Worm (Caenorhabditis elegans) whole organism, late embryonic: ENCODE results near the gene srw-36.

Source experiments
- ceh-19 ChIP-seq: fragments of 200-800 bp; sonication (Bioruptor generic); optimal IDR thresholded peaks from 2 replicates; lab custom pipeline; 2018; ENCODE audit warnings: mild to moderate bottlenecking, missing genetic modification characterization, missing compliant biosample characterization
- ceh-24 ChIP-seq: sonication (generic microtip); optimal IDR thresholded peaks from 2 replicates; lab custom pipeline; 2016; ENCODE audit warnings: mild to moderate bottlenecking, missing genetic modification characterization, missing compliant biosample characterization
- dmd-4 ChIP-seq: sonication (generic microtip); optimal IDR thresholded peaks from 2 replicates; lab custom pipeline; 2016; ENCODE audit warnings: borderline replicate concordance, missing genetic modification characterization, missing compliant biosample characterization
- dve-1 ChIP-seq: sonication (generic microtip); optimal IDR thresholded peaks from 2 replicates; lab custom pipeline; 2017; ENCODE audit warnings: antibody characterized with exemption, mild to moderate bottlenecking, missing genetic modification characterization, missing compliant biosample characterization
- elt-4 ChIP-seq: sonication (generic microtip); optimal IDR thresholded peaks from 2 replicates; lab custom pipeline; 2016; ENCODE audit warnings: missing genetic modification characterization, missing compliant biosample characterization
- eyg-1 ChIP-seq: sonication (generic microtip); optimal IDR thresholded peaks from 2 replicates; lab custom pipeline; 2016; ENCODE audit warnings: missing genotype, missing genetic modification characterization, missing compliant biosample characterization
- tbx-7 ChIP-seq: sonication (generic microtip); optimal IDR thresholded peaks from 2 replicates; lab custom pipeline; 2016; ENCODE audit warnings: missing genotype, missing genetic modification characterization, missing compliant biosample characterization
- unc-42 ChIP-seq: sonication (generic microtip); optimal IDR thresholded peaks from 2 replicates; lab custom pipeline; 2016; ENCODE audit warnings: missing genotype, missing genetic modification characterization, missing compliant biosample characterization

DNA sequence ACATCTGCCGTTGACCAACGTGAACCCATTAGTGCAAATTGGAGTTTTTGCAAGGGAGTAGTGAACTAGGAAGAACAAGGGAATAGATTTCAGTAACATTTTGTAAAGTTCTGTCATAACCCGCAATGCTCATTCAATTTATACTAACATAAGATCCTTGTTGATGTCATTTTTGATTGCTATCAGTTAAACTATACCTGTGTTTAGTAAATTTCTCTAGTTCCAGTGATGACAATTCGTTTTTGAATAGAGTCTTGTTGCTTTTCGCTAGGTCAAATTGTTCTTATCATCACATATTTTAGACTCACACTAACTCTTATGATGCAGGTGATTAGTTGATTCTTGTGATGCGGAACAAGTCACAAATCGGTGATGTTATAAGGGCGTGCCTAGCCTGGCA is 23.6 kb downstream of the srw-36 start, which contains the start of gene clec-9:
- TF ChIP-seq dve-1 (tag; lab: Kevin White, UChicago) (no peak), eyg-1 (tag; lab: Kevin White, UChicago) (no peak), tbx-7 (no peak), unc-42 (tag; lab: Kevin White, UChicago) (no peak), ceh-24 (tag; lab: Kevin White, UChicago) (no peak), dmd-4 (tag; lab: Kevin White, UChicago) (no peak), ceh-19 (GFP tag; lab: Kevin White, UChicago) (no peak), elt-4 (tag; lab: Kevin White, UChicago) (no peak)
